Worm (Caenorhabditis elegans) whole organism, midembryonic: ENCODE data around the gene K06A4.7.

Experiments
- T22C8.4 ChIP-seq: fragments of 200-800 bp; sonication (Bioruptor generic); IDR thresholded peaks from 2 replicates; pipeline ENCODE4 v1.3.6; 2022; ENCODE audit warnings: missing genetic modification characterization, missing compliant biosample characterization
- cog-1 ChIP-seq: sonication (generic microtip); optimal IDR thresholded peaks from 2 replicates; lab custom pipeline; 2016; ENCODE audit warnings: missing genetic modification characterization, missing compliant biosample characterization
- flt-1 ChIP-seq: fragments of 200-800 bp; sonication (Bioruptor generic); IDR thresholded peaks from 2 replicates; pipeline ENCODE4 v1.3.6; 2022; ENCODE audit warnings: missing genetic modification characterization, missing compliant biosample characterization
- med-1 ChIP-seq: sonication (generic microtip); optimal IDR thresholded peaks from 2 replicates; lab custom pipeline; 2017; ENCODE audit warnings: missing genetic modification characterization, mild to moderate bottlenecking, missing compliant biosample characterization, antibody characterized with exemption, missing genetic modification reagents; ENCODE audit not compliant: insufficient read depth
- ztf-23 ChIP-seq: fragments of 200-800 bp; sonication (Bioruptor generic); IDR thresholded peaks from 2 replicates; pipeline ENCODE4 v1.3.6; 2022; ENCODE audit warnings: missing genetic modification reagents, missing genetic modification characterization, missing compliant biosample characterization
- ztf-29 ChIP-seq: fragments of 200-800 bp; sonication (Bioruptor generic); IDR thresholded peaks from 2 replicates; pipeline ENCODE4 v1.3.6; 2022; ENCODE audit warnings: missing genetic modification reagents, missing genetic modification characterization, missing compliant biosample characterization

DNA sequence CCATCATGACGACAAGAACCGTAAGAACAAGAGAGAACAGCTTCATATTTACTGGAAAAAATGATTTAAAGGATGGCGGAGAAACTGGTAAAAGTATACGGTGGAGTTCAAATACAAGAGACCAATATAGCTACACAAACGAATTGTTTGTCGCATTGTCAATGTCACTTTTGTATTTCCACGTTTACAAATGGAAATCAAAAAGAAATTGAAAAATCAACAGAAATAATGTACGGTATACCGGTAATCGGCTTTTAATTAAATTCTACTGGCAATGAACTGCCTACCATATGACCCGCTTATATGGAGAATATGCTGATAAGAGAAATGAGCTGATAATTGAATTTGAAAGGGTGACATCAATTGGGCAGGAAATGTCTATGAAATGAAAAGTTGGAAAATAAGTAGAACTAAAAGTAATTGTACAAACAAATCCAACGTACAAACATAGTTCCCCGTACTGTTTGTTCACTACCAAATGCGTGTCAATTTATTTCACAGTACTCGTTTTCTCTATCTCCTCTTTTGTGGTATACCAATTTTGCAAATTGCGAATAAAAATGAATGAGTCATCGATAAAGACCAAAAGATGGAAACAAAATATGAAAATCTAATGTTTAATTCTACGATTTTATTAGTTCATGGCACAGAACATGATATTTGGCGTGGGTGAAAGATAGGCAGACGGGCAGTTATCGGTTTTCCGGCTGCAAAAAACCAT lies at the start of gene K06A4.7:
- TF ChIP-seq flt-1 (GFP tag; lab: Robert Waterston, UW) (no peak), ztf-29 (GFP tag; lab: Robert Waterston, UW) (no peak), ztf-23 (no peak), cog-1 (tag; lab: Kevin White, UChicago) (no peak), T22C8.4 (GFP tag; lab: Robert Waterston, UW) (no peak), med-1 (GFP tag; lab: Kevin White, UChicago) (no peak)
